Fruit fly (Drosophila melanogaster) whole organism, embryonic: ENCODE data around the gene ct.

Source experiments
- Dip3 ChIP-seq: fragments of 200-800 bp; sonication (Bioruptor generic); optimal IDR thresholded peaks from 3 replicates; lab custom pipeline; 2016; ENCODE audit warnings: missing biosample characterization, missing genetic modification characterization
- Med ChIP-seq: fragments of 200-800 bp; sonication (Bioruptor generic); peaks from one replicate; lab custom pipeline; 2016; ENCODE audit warnings: missing biosample characterization, missing genetic modification characterization, mild to moderate bottlenecking, inconsistent platforms, moderate library complexity
- Six4 ChIP-seq: fragments of 200-800 bp; sonication (Bioruptor generic); optimal IDR thresholded peaks from 2 replicates; lab custom pipeline; 2016; ENCODE audit warnings: missing biosample characterization, missing genetic modification characterization
- chinmo ChIP-seq: fragments of 200-800 bp; sonication (Bioruptor generic); IDR thresholded peaks from 4 replicates; pipeline ENCODE4 v1.3.6; 2022; ENCODE audit warnings: missing biosample characterization, missing genetic modification characterization; ENCODE audit not compliant: partially characterized antibody
- cwo ChIP-seq: fragments of 200-800 bp; sonication (Bioruptor generic); optimal IDR thresholded peaks from 3 replicates; lab custom pipeline; 2017; ENCODE audit warnings: missing biosample characterization, missing genetic modification characterization, mild to moderate bottlenecking, moderate library complexity, missing genetic modification reagents
- ro ChIP-seq: fragments of 200-800 bp; sonication (Bioruptor generic); IDR thresholded peaks from 2 replicates; pipeline ENCODE4 v1.3.6; 2022; ENCODE audit warnings: missing biosample characterization, missing genetic modification characterization
- unpg ChIP-seq: fragments of 200-800 bp; sonication (Bioruptor generic); optimal IDR thresholded peaks from 3 replicates; lab custom pipeline; 2018; ENCODE audit warnings: missing biosample characterization, mild to moderate bottlenecking, missing genetic modification characterization, moderate library complexity
- zen ChIP-seq: fragments of 200-800 bp; sonication (Bioruptor generic); optimal IDR thresholded peaks from 3 replicates; lab custom pipeline; 2018; ENCODE audit warnings: missing biosample characterization, mild to moderate bottlenecking, missing genetic modification characterization, moderate library complexity

- no peak for TF ChIP-seq chinmo (GFP tag; lab: Robert Waterston, UW)
- TF ChIP-seq ro, result no peak
- no peak for TF ChIP-seq unpg (GFP tag; lab: Kevin White, UChicago)
- no peak for TF ChIP-seq cwo (GFP tag; lab: Kevin White, UChicago)
- no peak for TF ChIP-seq Dip3 (GFP tag; lab: Kevin White, UChicago)
- TF ChIP-seq Med (GFP tag; lab: Kevin White, UChicago), result no peak
- no peak for TF ChIP-seq zen (tag; lab: Kevin White, UChicago)
- no peak for TF ChIP-seq Six4 (GFP tag; lab: Kevin White, UChicago)
Observed at dm6 chrX:7558646-7559045, 49.6 kb upstream of the ct start.
